Fruit fly (Drosophila melanogaster) whole organism, embryonic: ENCODE results near the gene CG5892.

ENCODE experiments used
- CG7839 ChIP-seq: fragments of 200-800 bp; sonication (Bioruptor generic); optimal IDR thresholded peaks from 3 replicates; lab custom pipeline; 2018; ENCODE audit warnings: missing biosample characterization, mild to moderate bottlenecking, missing genetic modification characterization, moderate library complexity
- HHEX ChIP-seq: fragments of 200-800 bp; sonication (Bioruptor generic); optimal IDR thresholded peaks from 3 replicates; lab custom pipeline; 2017; ENCODE audit warnings: missing biosample characterization, mild to moderate bottlenecking, missing genetic modification characterization, missing genetic modification reagents
- bcd ChIP-seq: fragments of 200-800 bp; sonication (Bioruptor generic); optimal IDR thresholded peaks from 2 replicates; lab custom pipeline; 2017; ENCODE audit warnings: missing biosample characterization, mild to moderate bottlenecking, missing genetic modification characterization
- dysf ChIP-seq: fragments of 200-800 bp; sonication (Bioruptor generic); IDR thresholded peaks from 3 replicates; pipeline ENCODE4 v1.3.6; 2022; ENCODE audit warnings: missing biosample characterization, missing genetic modification characterization
- pan ChIP-seq, 4 experiments: fragments of >200 bp in 3 of 4; fragments of 200-800 bp in 1 of 4; sonication (Bioruptor generic) in 1 of 4; optimal IDR thresholded peaks in 3 of 4; IDR thresholded peaks in 1 of 4; 2 replicates each; pipeline versions ENCODE4 v1.3.6 to Lab custom; 2017 to 2022; ENCODE audit warnings: missing biosample characterization in 2 of 4, missing genetic modification characterization in 2 of 4, mixed read lengths in 1 of 4
- tup ChIP-seq: fragments of 200-800 bp; sonication (Bioruptor generic); optimal IDR thresholded peaks from 2 replicates; lab custom pipeline; 2016; ENCODE audit warnings: missing biosample characterization, mild to moderate bottlenecking, missing genetic modification characterization, moderate library complexity
- yki ChIP-seq: fragments of >200 bp; optimal IDR thresholded peaks from 3 replicates; lab custom pipeline; 2018

DNA sequence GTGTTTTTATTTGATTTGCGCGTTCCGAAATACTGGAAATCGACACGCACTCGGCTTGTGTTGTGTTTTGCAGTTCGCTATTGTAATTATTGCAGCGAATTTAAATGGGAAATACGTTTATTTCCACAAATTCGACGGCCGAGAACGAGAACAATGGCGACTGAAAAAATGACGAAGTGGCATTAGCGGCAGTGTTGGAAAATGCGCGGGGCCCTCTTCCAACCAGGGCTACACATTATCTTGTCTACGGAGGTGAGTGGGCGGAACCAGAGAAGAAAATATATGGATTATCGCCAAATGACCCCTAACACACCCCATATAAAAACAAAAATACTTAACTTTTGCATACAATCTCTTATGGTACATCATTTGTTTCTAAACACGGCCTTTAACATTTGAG is 26.5 kb downstream of the CG5892 start, which contains the start of gene Rab1:
- TF ChIP-seq yki (lab: Kevin White, UChicago): no peak
- TF ChIP-seq dysf (GFP tag; lab: Robert Waterston, UW): peak; percentile 24; the same call in 1 of the 3 replicates
- TF ChIP-seq tup: no peak
- peak; percentile 45 for TF ChIP-seq HHEX
- TF ChIP-seq pan (optimal IDR thresholded peaks at IDR 0.05; lab: Kevin White, UChicago): no peak
- no peak for TF ChIP-seq pan (GFP tag; optimal IDR thresholded peaks at IDR 0.05 in 1 of 2, IDR thresholded peaks at IDR 0.05 in 1 of 2)
- peak; percentile 55 for TF ChIP-seq bcd (GFP tag; lab: Kevin White, UChicago)
- TF ChIP-seq CG7839 (tag; lab: Kevin White, UChicago): peak; percentile 16
